Worm (Caenorhabditis elegans) whole organism, young adult: ENCODE data around the gene hcf-1.

ENCODE experiments used
- D2030.7 ChIP-seq: fragments of 200-800 bp; sonication (Bioruptor generic); IDR thresholded peaks from 2 replicates; pipeline ENCODE4 v1.3.6; 2022; ENCODE audit warnings: missing genetic modification reagents, missing genetic modification characterization, missing compliant biosample characterization
- F33H1.4 ChIP-seq: fragments of 200-800 bp; sonication (Bioruptor generic); IDR thresholded peaks from 2 replicates; pipeline ENCODE4 v1.3.6; 2022; ENCODE audit warnings: missing genetic modification reagents, missing genetic modification characterization, missing compliant biosample characterization
- K11D2.4 ChIP-seq: fragments of 200-800 bp; sonication (Bioruptor generic); IDR thresholded peaks from 2 replicates; pipeline ENCODE4 v1.3.6; 2022; ENCODE audit warnings: missing genetic modification reagents, missing genetic modification characterization, missing compliant biosample characterization
- K12H6.12 ChIP-seq: fragments of 200-800 bp; sonication (Bioruptor generic); optimal IDR thresholded peaks from 2 replicates; lab custom pipeline; 2018; ENCODE audit warnings: mild to moderate bottlenecking, missing genetic modification characterization, missing compliant biosample characterization
- Y56A3A.18 ChIP-seq: fragments of 200-800 bp; sonication (Bioruptor generic); IDR thresholded peaks from 2 replicates; pipeline ENCODE4 v1.3.6; 2022; ENCODE audit warnings: missing genetic modification reagents, missing genetic modification characterization, missing compliant biosample characterization
- ZK185.1 ChIP-seq: sonication (generic microtip); optimal IDR thresholded peaks from 2 replicates; lab custom pipeline; 2016; ENCODE audit warnings: mild to moderate bottlenecking, missing genetic modification characterization, missing compliant biosample characterization; ENCODE audit not compliant: poor library complexity, severe bottlenecking
- aptf-2 ChIP-seq: fragments of 200-800 bp; sonication (Bioruptor generic); conservative IDR thresholded peaks from 2 replicates; pipeline ENCODE4 v1.3.6; 2022; ENCODE audit warnings: missing genetic modification reagents, missing genetic modification characterization, missing compliant biosample characterization
- attf-3 ChIP-seq: fragments of 200-800 bp; sonication (Bioruptor generic); conservative IDR thresholded peaks from 2 replicates; pipeline ENCODE4 v1.3.6; 2022; ENCODE audit warnings: missing genetic modification reagents, missing genetic modification characterization, missing compliant biosample characterization
- attf-5 ChIP-seq: fragments of 200-800 bp; sonication (Bioruptor generic); optimal IDR thresholded peaks from 2 replicates; lab custom pipeline; 2018; ENCODE audit warnings: mild to moderate bottlenecking, missing genetic modification characterization, missing compliant biosample characterization
- bed-2 ChIP-seq: fragments of 200-800 bp; sonication (Bioruptor generic); IDR thresholded peaks from 2 replicates; pipeline ENCODE4 v1.3.6; 2022; ENCODE audit warnings: missing genetic modification reagents, missing genetic modification characterization, missing compliant biosample characterization
- cebp-1 ChIP-seq, 2 experiments: fragments of 200-800 bp in 1 of 2; sonication (Bioruptor generic) in 1 of 2; sonication (generic microtip) in 1 of 2; IDR thresholded peaks in 1 of 2; optimal IDR thresholded peaks in 1 of 2; 2 replicates each; pipeline versions ENCODE4 v1.3.6 to Lab custom; 2017 to 2022; ENCODE audit warnings: missing compliant biosample characterization in 2 of 2, missing genetic modification characterization in 2 of 2, mild to moderate bottlenecking in 1 of 2, missing genetic modification reagents in 1 of 2, moderate library complexity in 1 of 2
- ceh-79 ChIP-seq: sonication (generic microtip); optimal IDR thresholded peaks from 2 replicates; lab custom pipeline; 2017; ENCODE audit warnings: mild to moderate bottlenecking, missing genetic modification characterization, missing compliant biosample characterization
- chd-7 ChIP-seq: sonication (generic microtip); optimal IDR thresholded peaks from 2 replicates; lab custom pipeline; 2016; ENCODE audit warnings: mild to moderate bottlenecking, missing genetic modification characterization, moderate library complexity, missing compliant biosample characterization
- dpff-1 ChIP-seq: sonication (generic microtip); optimal IDR thresholded peaks from 2 replicates; lab custom pipeline; 2017; ENCODE audit warnings: mild to moderate bottlenecking, missing genetic modification characterization, missing compliant biosample characterization
- efl-1 ChIP-seq: fragments of 150-350 bp; optimal IDR thresholded peaks from 2 replicates; lab custom pipeline; 2014; ENCODE audit warnings: missing biosample characterization, missing genetic modification reagents, missing genetic modification characterization
- fkh-3 ChIP-seq: sonication (generic microtip); optimal IDR thresholded peaks from 2 replicates; lab custom pipeline; 2016; ENCODE audit warnings: mild to moderate bottlenecking, missing genetic modification characterization, missing compliant biosample characterization
- him-1 ChIP-seq: sonication (generic microtip); optimal IDR thresholded peaks from 2 replicates; lab custom pipeline; 2016; ENCODE audit warnings: missing genotype, missing genetic modification reagents, missing genetic modification characterization, missing compliant biosample characterization
- hmg-1.2 ChIP-seq: fragments of 200-800 bp; sonication (Bioruptor generic); IDR thresholded peaks from 2 replicates; pipeline ENCODE4 v1.3.6; 2022; ENCODE audit warnings: missing genetic modification reagents, missing genetic modification characterization, missing compliant biosample characterization
- hmg-20 ChIP-seq: fragments of 200-800 bp; sonication (Bioruptor generic); IDR thresholded peaks from 2 replicates; pipeline ENCODE4 v1.3.6; 2022; ENCODE audit warnings: missing genetic modification reagents, missing genetic modification characterization, missing compliant biosample characterization
- let-526 ChIP-seq: fragments of 200-800 bp; sonication (Bioruptor generic); IDR thresholded peaks from 2 replicates; pipeline ENCODE4 v1.3.6; 2022; ENCODE audit warnings: missing genetic modification reagents, missing genetic modification characterization, missing compliant biosample characterization
- let-607 ChIP-seq, 2 experiments: fragments of 200-800 bp in 1 of 2; sonication (Bioruptor generic) in 1 of 2; sonication (generic microtip) in 1 of 2; optimal IDR thresholded peaks; 2 replicates each; lab custom pipeline; 2016 to 2018; ENCODE audit warnings: mild to moderate bottlenecking in 2 of 2, missing compliant biosample characterization in 2 of 2, missing genetic modification characterization in 2 of 2, moderate library complexity in 2 of 2, missing genotype in 1 of 2
- lin-26 ChIP-seq: fragments of 200-800 bp; sonication (Bioruptor generic); IDR thresholded peaks from 2 replicates; pipeline ENCODE4 v1.3.6; 2022; ENCODE audit warnings: missing genetic modification reagents, missing genetic modification characterization, missing compliant biosample characterization
- lin-35 ChIP-seq, 3 experiments: fragments of 150-350 bp in 2 of 3; sonication (generic microtip) in 1 of 3; optimal IDR thresholded peaks; 2 replicates each; lab custom pipeline; 2014 to 2018; ENCODE audit warnings: missing biosample characterization in 3 of 3, missing genetic modification characterization in 3 of 3, missing genetic modification reagents in 3 of 3
- lin-54 ChIP-seq: fragments of 200-800 bp; sonication (Bioruptor generic); optimal IDR thresholded peaks from 2 replicates; lab custom pipeline; 2018; ENCODE audit warnings: mild to moderate bottlenecking, missing genetic modification characterization, missing compliant biosample characterization
- lsl-1 ChIP-seq: fragments of 200-800 bp; sonication (Bioruptor generic); optimal IDR thresholded peaks from 2 replicates; lab custom pipeline; 2018; ENCODE audit warnings: mild to moderate bottlenecking, missing genetic modification characterization, moderate library complexity, missing compliant biosample characterization
- madf-3 ChIP-seq: fragments of 200-800 bp; sonication (Bioruptor generic); IDR thresholded peaks from 2 replicates; pipeline ENCODE4 v1.3.6; 2022; ENCODE audit warnings: missing genetic modification reagents, missing genetic modification characterization, missing compliant biosample characterization
- nhr-80 ChIP-seq: sonication (generic microtip); optimal IDR thresholded peaks from 2 replicates; lab custom pipeline; 2016; ENCODE audit warnings: missing genetic modification characterization, missing compliant biosample characterization
- sdz-38 ChIP-seq: sonication (generic microtip); optimal IDR thresholded peaks from 2 replicates; lab custom pipeline; 2016; ENCODE audit warnings: missing genotype, missing genetic modification characterization, missing compliant biosample characterization
- snpc-4 ChIP-seq, 5 experiments: fragments of 150-350 bp in 1 of 5; sonication (generic microtip) in 4 of 5; optimal IDR thresholded peaks; 2 replicates each; lab custom pipeline; 2014 to 2018; ENCODE audit warnings: missing genetic modification characterization in 5 of 5, missing biosample characterization in 3 of 5, antibody characterized with exemption in 2 of 5, mild to moderate bottlenecking in 2 of 5, missing compliant biosample characterization in 2 of 5, missing genotype in 2 of 5, moderate library complexity in 2 of 5, missing genetic modification reagents in 1 of 5
- somi-1 ChIP-seq: fragments of 200-800 bp; sonication (Bioruptor generic); optimal IDR thresholded peaks from 2 replicates; lab custom pipeline; 2018; ENCODE audit warnings: mild to moderate bottlenecking, missing genetic modification characterization, missing compliant biosample characterization
- tbp1 ChIP-seq: fragments of 200-800 bp; sonication (Bioruptor generic); optimal IDR thresholded peaks from 2 replicates; lab custom pipeline; 2018; ENCODE audit warnings: mild to moderate bottlenecking, missing genetic modification characterization, missing compliant biosample characterization
- unc-130 ChIP-seq: sonication (generic microtip); optimal IDR thresholded peaks from 2 replicates; lab custom pipeline; 2016; ENCODE audit warnings: missing genetic modification reagents, missing genetic modification characterization, missing compliant biosample characterization
- xnd-1 ChIP-seq: sonication (generic microtip); optimal IDR thresholded peaks from 2 replicates; lab custom pipeline; 2016; ENCODE audit warnings: missing genotype, missing genetic modification reagents, missing genetic modification characterization, missing compliant biosample characterization
- ztf-26 ChIP-seq: sonication (generic microtip); optimal IDR thresholded peaks from 2 replicates; lab custom pipeline; 2017; ENCODE audit warnings: missing genetic modification characterization, missing compliant biosample characterization
- ztf-28 ChIP-seq: fragments of 200-800 bp; sonication (Bioruptor generic); IDR thresholded peaks from 2 replicates; pipeline ENCODE4 v1.3.6; 2022; ENCODE audit warnings: missing genetic modification reagents, missing genetic modification characterization, missing compliant biosample characterization

hcf-1 gene

DNA sequence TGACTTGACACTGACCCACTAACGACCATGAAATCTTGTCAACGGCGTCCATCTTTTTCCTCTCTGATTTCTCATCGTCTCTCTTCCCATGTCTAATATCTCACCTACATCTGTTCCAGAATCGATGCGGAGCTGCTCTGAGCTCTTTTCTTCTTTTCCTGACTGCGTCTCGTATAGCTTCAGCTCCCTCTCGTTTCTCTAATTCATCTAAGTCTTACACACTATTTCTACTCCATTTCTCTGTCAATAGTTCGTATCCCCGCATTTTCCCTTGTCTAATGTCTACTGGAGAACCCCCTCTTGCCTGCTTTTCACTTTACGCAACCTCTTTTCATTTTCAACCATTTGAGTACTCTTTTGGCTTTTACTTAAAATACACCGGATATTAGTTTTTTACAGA lies 43.8 kb upstream of the hcf-1 start, which contains the start of gene ric-3 (continued):
- TF ChIP-seq somi-1 = peak; percentile 30
- TF ChIP-seq fkh-3 (tag; lab: Kevin White, UChicago) = no peak
- TF ChIP-seq ztf-26 (tag; lab: Kevin White, UChicago) = no peak
- peak; percentile 35 for TF ChIP-seq K12H6.12 (tag; lab: Kevin White, UChicago)
- TF ChIP-seq K11D2.4 = no peak
- TF ChIP-seq ceh-79 = no peak
- no peak for TF ChIP-seq attf-3 (GFP tag; lab: Robert Waterston, UW)
- TF ChIP-seq unc-130 (GFP tag; lab: Kevin White, UChicago) = no peak

DNA sequence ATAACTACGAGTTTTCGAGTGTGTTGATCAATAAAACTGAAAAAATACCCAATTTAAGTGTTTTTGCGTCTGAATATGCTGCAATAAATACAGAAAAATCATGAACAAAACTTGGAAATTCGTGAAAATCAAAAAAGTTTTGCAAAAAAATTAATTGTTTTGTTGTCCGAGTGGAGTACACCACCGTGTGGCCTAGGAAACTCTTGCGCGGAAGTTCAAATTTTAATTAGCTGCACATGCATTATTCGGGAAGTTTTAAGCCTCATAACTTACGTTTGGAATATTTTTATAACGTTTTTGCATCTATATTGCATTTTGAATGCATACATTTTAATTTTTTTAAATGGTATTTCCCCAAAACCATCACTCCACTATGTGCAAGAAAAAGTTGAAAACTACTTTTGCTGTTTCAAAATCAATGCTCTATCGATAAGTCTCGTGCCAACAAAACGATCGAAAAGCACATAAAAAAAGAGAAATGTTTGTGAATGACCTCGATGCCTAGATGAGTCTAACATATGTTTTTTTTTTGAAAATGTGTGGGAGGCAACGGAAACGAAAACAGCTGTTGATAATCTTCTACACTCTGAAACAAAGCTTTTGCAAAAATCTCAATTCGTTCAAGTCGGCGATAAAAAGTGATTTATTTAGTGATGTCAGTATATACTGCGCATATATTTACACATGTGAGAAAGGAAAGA lies 42.5 kb upstream of the hcf-1 start:
- TF ChIP-seq chd-7 (tag; lab: Kevin White, UChicago) (no peak), bed-2 (GFP tag; lab: Robert Waterston, UW) (0 out of 2 replicates have a peak, but pooled peaks have one; percentile 50), dpff-1 (tag; lab: Kevin White, UChicago) (no peak), sdz-38 (tag; lab: Kevin White, UChicago) (no peak), let-607 (tag; optimal IDR thresholded peaks at IDR 0.05; lab: Kevin White, UChicago) (peak in 1 of 2 experiments; percentile 5), lsl-1 (GFP tag; lab: Kevin White, UChicago) (peak; percentile 39), xnd-1 (peak; percentile 26), madf-3 (0 out of 2 replicates have a peak, but pooled peaks have one; percentile 2), efl-1 (GFP tag; lab: Kevin White, UChicago) (peak; percentile 59), lin-54 (GFP tag; lab: Kevin White, UChicago) (peak; percentile 89), let-526 (GFP tag; lab: Robert Waterston, UW) (0 out of 2 replicates have a peak, but pooled peaks have one; percentile 46), F33H1.4 (GFP tag; lab: Robert Waterston, UW) (peak; percentile 34; the same call in 1 of the 2 replicates), aptf-2 (0 out of 2 replicates have a peak, but pooled peaks have one; percentile 9), snpc-4 (GFP tag; optimal IDR thresholded peaks at IDR 0.05; lab: Kevin White, UChicago) (no peak), snpc-4 (tag; optimal IDR thresholded peaks at IDR 0.05; lab: Kevin White, UChicago) (peak in 1 of 4 experiments; percentile 3), hmg-20 (GFP tag; lab: Robert Waterston, UW) (peak; percentile 40; the same call in 1 of the 2 replicates), ZK185.1 (peak; percentile 41), unc-130 (GFP tag; lab: Kevin White, UChicago) (peak; percentile 17), K11D2.4 (no peak), lin-26 (GFP tag; lab: Robert Waterston, UW) (no peak), lin-35 (GFP tag; optimal IDR thresholded peaks at IDR 0.05; lab: Kevin White, UChicago) (peak in 1 of 3 experiments; percentile 13), him-1 (tag; lab: Kevin White, UChicago) (peak; percentile 36)

ce11 chrIV:7815683-7816183 lies 41.7 kb upstream of the hcf-1 start, which contains the start of gene cdgs-1:
cdgs-1 (minus strand) TSS chrIV:7815733.
- peak; percentile 87; the same call in 1 of the 2 replicates for TF ChIP-seq hmg-1.2 (GFP tag; lab: Robert Waterston, UW)
- peak; percentile 4 for TF ChIP-seq K12H6.12 (tag; lab: Kevin White, UChicago)
- TF ChIP-seq Y56A3A.18 (GFP tag; lab: Robert Waterston, UW) = no peak
- no peak for TF ChIP-seq D2030.7 (GFP tag; lab: Robert Waterston, UW)
- TF ChIP-seq nhr-80 (tag; lab: Kevin White, UChicago) = peak; percentile 18
- no peak for TF ChIP-seq cebp-1 (GFP tag; IDR thresholded peaks at IDR 0.05; lab: Robert Waterston, UW)
- peak; percentile 60 for TF ChIP-seq cebp-1 (tag; optimal IDR thresholded peaks at IDR 0.05; lab: Kevin White, UChicago)
- no peak for TF ChIP-seq snpc-4 (GFP tag; optimal IDR thresholded peaks at IDR 0.05; lab: Kevin White, UChicago)
- peak in 1 of 4 experiments; percentile 17 for TF ChIP-seq snpc-4 (tag; optimal IDR thresholded peaks at IDR 0.05; lab: Kevin White, UChicago)
- TF ChIP-seq attf-5 (GFP tag; lab: Kevin White, UChicago) = peak; percentile 51
- peak; percentile 29 for TF ChIP-seq tbp1 (GFP tag; lab: Kevin White, UChicago)
- TF ChIP-seq ztf-28 (GFP tag; lab: Robert Waterston, UW) = no peak
- TF ChIP-seq, all 124 proteins: peak for 7
